Fruit fly (Drosophila melanogaster) whole organism, prepupa: ENCODE measurements around the gene CG31262.
A peak's percentile ranks its signal among the peaks of the same experiment; 100 is the strongest.

Source experiments
- CG9139 ChIP-seq: fragments of 200-800 bp; sonication (Bioruptor generic); optimal IDR thresholded peaks from 3 replicates; lab custom pipeline; 2017; ENCODE audit warnings: missing biosample characterization, mild to moderate bottlenecking, missing genetic modification characterization
- esn ChIP-seq: fragments of 200-800 bp; sonication (Bioruptor generic); optimal IDR thresholded peaks from 2 replicates; lab custom pipeline; 2016; ENCODE audit warnings: missing biosample characterization, mild to moderate bottlenecking, missing genetic modification characterization, moderate library complexity

dm6 chr3R:17202080-17202785, 20.6 kb downstream of the CG31262 start, which contains the start of gene Mur89F:
- TF ChIP-seq esn (peak; percentile 83), CG9139 (GFP tag; lab: Kevin White, UChicago) (no peak)
